Fruit fly (Drosophila melanogaster) whole organism, embryonic: ENCODE results near the gene Rpn9.

ENCODE experiments used
- BEAF-32 ChIP-seq: fragments of 200-800 bp; sonication (Bioruptor generic); optimal IDR thresholded peaks from 3 replicates; lab custom pipeline; 2017; ENCODE audit warnings: missing biosample characterization, missing genetic modification characterization, mild to moderate bottlenecking, moderate library complexity, missing genetic modification reagents
- CG10543 ChIP-seq: fragments of 200-800 bp; sonication (Bioruptor generic); optimal IDR thresholded peaks from 3 replicates; lab custom pipeline; 2017; ENCODE audit warnings: missing biosample characterization, mild to moderate bottlenecking, missing genetic modification characterization, moderate library complexity
- CG10565 ChIP-seq: fragments of 200-800 bp; sonication (Bioruptor generic); optimal IDR thresholded peaks from 3 replicates; lab custom pipeline; 2016; ENCODE audit warnings: missing biosample characterization, mild to moderate bottlenecking, missing genetic modification characterization
- CG11456 ChIP-seq: fragments of 200-800 bp; sonication (Bioruptor generic); IDR thresholded peaks from 3 replicates; pipeline ENCODE4 v1.3.6; 2022; ENCODE audit warnings: missing biosample characterization, missing genetic modification characterization
- CG12942 ChIP-seq: fragments of 200-800 bp; sonication (Bioruptor generic); optimal IDR thresholded peaks from 3 replicates; lab custom pipeline; 2016; ENCODE audit warnings: missing biosample characterization, missing genetic modification characterization
- CG13775 ChIP-seq: fragments of 200-800 bp; sonication (Bioruptor generic); optimal IDR thresholded peaks from 3 replicates; lab custom pipeline; 2017; ENCODE audit warnings: missing biosample characterization, mild to moderate bottlenecking, missing genetic modification characterization
- CG13894 ChIP-seq: fragments of 200-800 bp; sonication (Bioruptor generic); optimal IDR thresholded peaks from 3 replicates; lab custom pipeline; 2018; ENCODE audit warnings: missing biosample characterization, mild to moderate bottlenecking, missing genetic modification characterization, moderate library complexity
- CG14014 ChIP-seq: fragments of 200-800 bp; sonication (Bioruptor generic); IDR thresholded peaks from 2 replicates; pipeline ENCODE4 v1.3.6; 2022; ENCODE audit warnings: missing biosample characterization, missing genetic modification characterization
- CG1529 ChIP-seq: fragments of 200-800 bp; sonication (Bioruptor generic); optimal IDR thresholded peaks from 3 replicates; lab custom pipeline; 2018; ENCODE audit warnings: missing biosample characterization, missing genetic modification characterization
- CG15479 ChIP-seq: fragments of 200-800 bp; sonication (Bioruptor generic); optimal IDR thresholded peaks from 3 replicates; lab custom pipeline; 2019; ENCODE audit warnings: missing biosample characterization, mild to moderate bottlenecking, missing genetic modification characterization, moderate library complexity
- CG15696 ChIP-seq: fragments of 200-800 bp; sonication (Bioruptor generic); optimal IDR thresholded peaks from 2 replicates; lab custom pipeline; 2019; ENCODE audit warnings: missing biosample characterization, mild to moderate bottlenecking, missing genetic modification characterization, moderate library complexity
- CG1647 ChIP-seq: fragments of 200-800 bp; sonication (Bioruptor generic); optimal IDR thresholded peaks from 3 replicates; lab custom pipeline; 2016; ENCODE audit warnings: missing biosample characterization, missing genetic modification characterization
- CG16815 ChIP-seq: fragments of 200-800 bp; sonication (Bioruptor generic); optimal IDR thresholded peaks from 3 replicates; lab custom pipeline; 2017; ENCODE audit warnings: missing biosample characterization, mild to moderate bottlenecking, missing genetic modification characterization
- CG17361 ChIP-seq: fragments of 200-800 bp; sonication (Bioruptor generic); IDR thresholded peaks from 3 replicates; pipeline ENCODE4 v1.3.6; 2022; ENCODE audit warnings: missing biosample characterization, missing genetic modification characterization
- CG17802 ChIP-seq: fragments of 200-800 bp; sonication (Bioruptor generic); optimal IDR thresholded peaks from 2 replicates; lab custom pipeline; 2018; ENCODE audit warnings: missing biosample characterization, mild to moderate bottlenecking, missing genetic modification characterization, moderate library complexity
- CG2116 ChIP-seq: fragments of 200-800 bp; sonication (Bioruptor generic); optimal IDR thresholded peaks from 3 replicates; lab custom pipeline; 2018; ENCODE audit warnings: missing biosample characterization, mild to moderate bottlenecking, missing genetic modification characterization
- CG32772 ChIP-seq: fragments of 200-800 bp; sonication (Bioruptor generic); IDR thresholded peaks from 2 replicates; pipeline ENCODE4 v1.3.6; 2022; ENCODE audit warnings: missing biosample characterization, missing genetic modification characterization
- CG34422 ChIP-seq: fragments of 200-800 bp; sonication (Bioruptor generic); IDR thresholded peaks from 3 replicates; pipeline ENCODE4 v1.3.6; 2022; ENCODE audit warnings: missing biosample characterization, missing genetic modification characterization
- CG3847 ChIP-seq: fragments of 200-800 bp; sonication (Bioruptor generic); IDR thresholded peaks from 2 replicates; pipeline ENCODE4 v1.3.6; 2022; ENCODE audit warnings: missing biosample characterization, missing genetic modification characterization
- CG4404 ChIP-seq: fragments of 200-800 bp; sonication (Bioruptor generic); IDR thresholded peaks from 2 replicates; pipeline ENCODE4 v1.3.6; 2022; ENCODE audit warnings: missing biosample characterization, missing genetic modification characterization
- CG6272 ChIP-seq: fragments of 200-800 bp; sonication (Bioruptor generic); IDR thresholded peaks from 2 replicates; pipeline ENCODE4 v1.3.6; 2022; ENCODE audit warnings: missing biosample characterization, missing genetic modification characterization
- CG6689 ChIP-seq: fragments of 200-800 bp; sonication (Bioruptor generic); IDR thresholded peaks from 2 replicates; pipeline ENCODE4 v1.3.6; 2022; ENCODE audit warnings: missing biosample characterization, missing genetic modification characterization
- CG6791 ChIP-seq: fragments of 200-800 bp; sonication (Bioruptor generic); IDR thresholded peaks from 3 replicates; pipeline ENCODE4 v1.3.6; 2022; ENCODE audit warnings: missing biosample characterization, missing genetic modification characterization; ENCODE audit not compliant: partially characterized antibody
- CG6813 ChIP-seq: fragments of 200-800 bp; sonication (Bioruptor generic); optimal IDR thresholded peaks from 2 replicates; lab custom pipeline; 2017; ENCODE audit warnings: missing biosample characterization, missing genetic modification characterization, mild to moderate bottlenecking, moderate library complexity, missing genetic modification reagents
- CG7786 ChIP-seq: fragments of 200-800 bp; sonication (Bioruptor generic); optimal IDR thresholded peaks from 2 replicates; lab custom pipeline; 2016; ENCODE audit warnings: missing biosample characterization, missing genetic modification characterization
- CG8359 ChIP-seq: fragments of 200-800 bp; sonication (Bioruptor generic); optimal IDR thresholded peaks from 2 replicates; lab custom pipeline; 2017; ENCODE audit warnings: missing biosample characterization, mild to moderate bottlenecking, missing genetic modification characterization, borderline replicate concordance
- CG9609 ChIP-seq: fragments of 200-800 bp; sonication (Bioruptor generic); optimal IDR thresholded peaks from 3 replicates; lab custom pipeline; 2016; ENCODE audit warnings: missing biosample characterization, missing genetic modification characterization
- CG9932 ChIP-seq: fragments of 200-800 bp; sonication (Bioruptor generic); IDR thresholded peaks from 2 replicates; pipeline ENCODE4 v1.3.6; 2022; ENCODE audit warnings: missing biosample characterization, missing genetic modification characterization
- CHES-1-like ChIP-seq: fragments of 200-800 bp; sonication (Bioruptor generic); optimal IDR thresholded peaks from 2 replicates; lab custom pipeline; 2016; ENCODE audit warnings: missing biosample characterization, missing genetic modification characterization
- Dip3 ChIP-seq: fragments of 200-800 bp; sonication (Bioruptor generic); optimal IDR thresholded peaks from 3 replicates; lab custom pipeline; 2016; ENCODE audit warnings: missing biosample characterization, missing genetic modification characterization
- H15 ChIP-seq: fragments of 200-800 bp; sonication (Bioruptor generic); IDR thresholded peaks from 3 replicates; pipeline ENCODE4 v1.3.6; 2022; ENCODE audit warnings: missing biosample characterization, missing genetic modification characterization
- Myb ChIP-seq: fragments of 200-800 bp; sonication (Bioruptor generic); optimal IDR thresholded peaks from 2 replicates; lab custom pipeline; 2016; ENCODE audit warnings: missing biosample characterization, missing genetic modification characterization
- Nf-YB ChIP-seq: fragments of 200-800 bp; sonication (Bioruptor generic); optimal IDR thresholded peaks from 3 replicates; lab custom pipeline; 2019; ENCODE audit warnings: missing biosample characterization, mild to moderate bottlenecking, missing genetic modification characterization, moderate library complexity
- NfI ChIP-seq: fragments of 200-800 bp; sonication (Bioruptor generic); optimal IDR thresholded peaks from 3 replicates; lab custom pipeline; 2018; ENCODE audit warnings: missing biosample characterization, mild to moderate bottlenecking, missing genetic modification characterization, moderate library complexity
- Sin3A ChIP-seq: fragments of >200 bp; optimal IDR thresholded peaks from 2 replicates; lab custom pipeline; 2018
- Xbp1 ChIP-seq: fragments of 200-800 bp; sonication (Bioruptor generic); optimal IDR thresholded peaks from 3 replicates; lab custom pipeline; 2016; ENCODE audit warnings: missing biosample characterization, mild to moderate bottlenecking, missing genetic modification characterization
- al ChIP-seq: fragments of 200-800 bp; sonication (Bioruptor generic); IDR thresholded peaks from 2 replicates; pipeline ENCODE4 v1.3.6; 2022; ENCODE audit warnings: missing biosample characterization, missing genetic modification characterization
- ato ChIP-seq: fragments of 200-800 bp; sonication (Bioruptor generic); IDR thresholded peaks from 2 replicates; pipeline ENCODE4 v1.3.6; 2022; ENCODE audit warnings: missing biosample characterization, missing genetic modification characterization; ENCODE audit not compliant: partially characterized antibody
- bab2 ChIP-seq: fragments of 200-800 bp; sonication (Bioruptor generic); optimal IDR thresholded peaks from 2 replicates; lab custom pipeline; 2016; ENCODE audit warnings: missing biosample characterization, missing genetic modification characterization
- crp ChIP-seq, 2 experiments: fragments of 200-800 bp; sonication (Bioruptor generic); optimal IDR thresholded peaks; 2 replicates in 1 of 2; 3 replicates in 1 of 2; lab custom pipeline; 2017; ENCODE audit warnings: missing biosample characterization in 2 of 2, missing genetic modification characterization in 2 of 2, mild to moderate bottlenecking in 1 of 2, moderate library complexity in 1 of 2
- dimm ChIP-seq: fragments of 200-800 bp; sonication (Bioruptor generic); IDR thresholded peaks from 2 replicates; pipeline ENCODE4 v1.3.6; 2022; ENCODE audit warnings: missing biosample characterization, missing genetic modification characterization
- dm ChIP-seq: fragments of 200-800 bp; sonication (Bioruptor generic); optimal IDR thresholded peaks from 3 replicates; lab custom pipeline; 2016; ENCODE audit warnings: missing biosample characterization, missing genetic modification characterization
- ftz-f1 ChIP-seq: fragments of 200-800 bp; sonication (Bioruptor generic); optimal IDR thresholded peaks from 2 replicates; lab custom pipeline; 2016; ENCODE audit warnings: missing biosample characterization, missing genetic modification characterization
- mirr ChIP-seq: fragments of 200-800 bp; sonication (Bioruptor generic); optimal IDR thresholded peaks from 3 replicates; lab custom pipeline; 2018; ENCODE audit warnings: missing biosample characterization, mild to moderate bottlenecking, missing genetic modification characterization
- nau ChIP-seq: fragments of 200-800 bp; sonication (Bioruptor generic); optimal IDR thresholded peaks from 3 replicates; lab custom pipeline; 2017; ENCODE audit warnings: missing biosample characterization, mild to moderate bottlenecking, missing genetic modification characterization, missing genetic modification reagents
- nom ChIP-seq: fragments of 200-800 bp; sonication (Bioruptor generic); optimal IDR thresholded peaks from 2 replicates; lab custom pipeline; 2017; ENCODE audit warnings: missing biosample characterization, missing genetic modification characterization, mild to moderate bottlenecking, moderate library complexity, missing genetic modification reagents
- pzg ChIP-seq: fragments of 200-800 bp; sonication (Bioruptor generic); optimal IDR thresholded peaks from 3 replicates; lab custom pipeline; 2018; ENCODE audit warnings: missing biosample characterization, mild to moderate bottlenecking, missing genetic modification characterization, moderate library complexity
- shn ChIP-seq: fragments of 200-800 bp; sonication (Bioruptor generic); optimal IDR thresholded peaks from 3 replicates; lab custom pipeline; 2016; ENCODE audit warnings: missing biosample characterization, missing genetic modification characterization
- sob ChIP-seq: fragments of 200-800 bp; sonication (Bioruptor generic); IDR thresholded peaks from 2 replicates; pipeline ENCODE4 v1.3.6; 2022; ENCODE audit warnings: missing biosample characterization, missing genetic modification characterization
- tgo ChIP-seq: fragments of 200-800 bp; sonication (Bioruptor generic); IDR thresholded peaks from 3 replicates; pipeline ENCODE4 v1.3.6; 2022; ENCODE audit warnings: missing biosample characterization, missing genetic modification characterization
- unpg ChIP-seq: fragments of 200-800 bp; sonication (Bioruptor generic); optimal IDR thresholded peaks from 3 replicates; lab custom pipeline; 2018; ENCODE audit warnings: missing biosample characterization, mild to moderate bottlenecking, missing genetic modification characterization, moderate library complexity

Rpn9 gene

dm6 chr3R:23752728-23753127, 19.5 kb upstream of the Rpn9 start, which contains the start of the genes RanBP3 and Rpt5 (continued):
- TF ChIP-seq CG11456 (GFP tag; lab: Robert Waterston, UW), result peak; percentile 80
- peak; percentile 82 for TF ChIP-seq BEAF-32
- peak; percentile 69 for TF ChIP-seq Dip3 (GFP tag; lab: Kevin White, UChicago)
- peak; percentile 69 for TF ChIP-seq Sin3A
- TF ChIP-seq CG16815 (GFP tag; lab: Kevin White, UChicago), result no peak
- TF ChIP-seq nau (GFP tag; lab: Kevin White, UChicago), result no peak
- TF ChIP-seq CG17361 (GFP tag; lab: Robert Waterston, UW), result no peak
- TF ChIP-seq nom, result peak; percentile 62
- TF ChIP-seq unpg (GFP tag; lab: Kevin White, UChicago), result no peak
- TF ChIP-seq CG14014 (GFP tag; lab: Robert Waterston, UW), result 0 out of 2 replicates have a peak, but pooled peaks have one; percentile 30
- TF ChIP-seq CG10565 (GFP tag; lab: Kevin White, UChicago), result no peak
- no peak for TF ChIP-seq CG32772 (GFP tag; lab: Robert Waterston, UW)
- peak; percentile 66; the same call in 2 of the 3 replicates for TF ChIP-seq CG34422
- TF ChIP-seq CG13894, result no peak
- TF ChIP-seq CG10543, result no peak
- TF ChIP-seq Xbp1 (GFP tag; lab: Kevin White, UChicago), result peak; percentile 55
- TF ChIP-seq ftz-f1 (GFP tag; lab: Kevin White, UChicago), result peak; percentile 63
- TF ChIP-seq crp (GFP tag; optimal IDR thresholded peaks at IDR 0.05; lab: Kevin White, UChicago), result peak in 1 of 2 experiments; percentile 28
- TF ChIP-seq Nf-YB (GFP tag; lab: Kevin White, UChicago), result no peak
- TF ChIP-seq CG6272 (GFP tag; lab: Robert Waterston, UW), result peak; percentile 38; the same call in 1 of the 2 replicates
- no peak for TF ChIP-seq CG6689 (GFP tag; lab: Robert Waterston, UW)
- no peak for TF ChIP-seq CG4404 (GFP tag; lab: Robert Waterston, UW)
- no peak for TF ChIP-seq tgo (GFP tag; lab: Robert Waterston, UW)
- peak; percentile 60 for TF ChIP-seq Myb
- TF ChIP-seq CG9932, result peak; percentile 83
- TF ChIP-seq CG1647, result peak; percentile 56
- TF ChIP-seq CG9609 (GFP tag; lab: Kevin White, UChicago), result peak; percentile 59
- peak; percentile 65 for TF ChIP-seq CG7786 (GFP tag; lab: Kevin White, UChicago)
- no peak for TF ChIP-seq CG15479 (GFP tag; lab: Kevin White, UChicago)
- peak; percentile 36 for TF ChIP-seq shn
- no peak for TF ChIP-seq dimm
- peak; percentile 90 for TF ChIP-seq CG6791 (GFP tag; lab: Robert Waterston, UW)
- peak; percentile 90 for TF ChIP-seq sob (GFP tag; lab: Robert Waterston, UW)
- TF ChIP-seq CG13775, result no peak
- TF ChIP-seq CG2116 (GFP tag; lab: Kevin White, UChicago), result peak; percentile 85
- peak; percentile 76 for TF ChIP-seq CG3847
- no peak for TF ChIP-seq CG17802
- TF ChIP-seq CHES-1-like (GFP tag; lab: Kevin White, UChicago), result peak; percentile 86
- TF ChIP-seq mirr (GFP tag; lab: Kevin White, UChicago), result peak; percentile 44
- no peak for TF ChIP-seq CG1529
- peak; percentile 62 for TF ChIP-seq NfI
- peak; percentile 89 for TF ChIP-seq pzg (GFP tag; lab: Kevin White, UChicago)
- TF ChIP-seq H15 (GFP tag; lab: Robert Waterston, UW), result peak; percentile 6; the same call in 1 of the 3 replicates
- TF ChIP-seq CG8359 (GFP tag; lab: Kevin White, UChicago), result no peak
- peak; percentile 37; the same call in 1 of the 2 replicates for TF ChIP-seq al (GFP tag; lab: Robert Waterston, UW)
- TF ChIP-seq CG6813 (GFP tag; lab: Kevin White, UChicago), result no peak
- TF ChIP-seq CG15696 (tag; lab: Kevin White, UChicago), result no peak
- TF ChIP-seq CG12942 (GFP tag; lab: Kevin White, UChicago), result peak; percentile 32
- peak; percentile 75 for TF ChIP-seq ato (GFP tag; lab: Robert Waterston, UW)
- TF ChIP-seq bab2, result peak; percentile 21
- peak; percentile 58 for TF ChIP-seq dm (GFP tag; lab: Kevin White, UChicago)
